Fruit fly (Drosophila melanogaster): Measurements from ENCODE around the gene MICU1.

Gene MICU1

dm6 chr2L:7204172-7204482, 22.1 kb downstream of the MICU1 start, which contains the start of gene CG4502 (continued):
- TF ChIP-seq Hr39 (optimal IDR thresholded peaks at IDR 0.05): no peak
- no peak for TF ChIP-seq CG3281 (GFP tag; optimal IDR thresholded peaks at IDR 0.05)
- TF ChIP-seq CG6813 (GFP tag; optimal IDR thresholded peaks at IDR 0.05): no peak
- TF ChIP-seq pzg (GFP tag; optimal IDR thresholded peaks at IDR 0.05): peak; percentile 97
- peak; percentile 99 for TF ChIP-seq ato (GFP tag; IDR thresholded peaks at IDR 0.05; ENCODE audit: partially characterized antibody)
- TF ChIP-seq CG11093 (GFP tag; IDR thresholded peaks at IDR 0.05): no peak
- no peak for TF ChIP-seq Fer3 (tag; optimal IDR thresholded peaks at IDR 0.05)
- peak; percentile 100 for TF ChIP-seq CG42726 (GFP tag; IDR thresholded peaks at IDR 0.05; ENCODE audit: partially characterized antibody)
- no peak for TF ChIP-seq ken (GFP tag; IDR thresholded peaks at IDR 0.05)
- TF ChIP-seq BEAF-32 (GFP tag; optimal IDR thresholded peaks at IDR 0.05): peak; percentile 99
- TF ChIP-seq CG14050 (GFP tag; IDR thresholded peaks at IDR 0.05): no peak; the same call in 2 of the 3 replicates
- no peak for TF ChIP-seq TFAM (GFP tag; optimal IDR thresholded peaks at IDR 0.05)
- no peak for TF ChIP-seq peb (GFP tag; IDR thresholded peaks at IDR 0.05)
- no peak for TF ChIP-seq CG13775 (GFP tag; optimal IDR thresholded peaks at IDR 0.05)
- no peak for TF ChIP-seq odd (GFP tag; optimal IDR thresholded peaks at IDR 0.05)
- no peak for TF ChIP-seq ftz-f1 (GFP tag; optimal IDR thresholded peaks at IDR 0.05)
- no peak for TF ChIP-seq Oaz (GFP tag; IDR thresholded peaks at IDR 0.05)
- no peak for TF ChIP-seq yki (optimal IDR thresholded peaks at IDR 0.05)
- TF ChIP-seq ci (GFP tag; IDR thresholded peaks at IDR 0.05): peak; percentile 56; the same call in 2 of the 3 replicates
- no peak for TF ChIP-seq HHEX (GFP tag; optimal IDR thresholded peaks at IDR 0.05)
- no peak for TF ChIP-seq al (GFP tag; IDR thresholded peaks at IDR 0.05)
- no peak for TF ChIP-seq tll (GFP tag; optimal IDR thresholded peaks at IDR 0.05)
- peak; percentile 100 for TF ChIP-seq hbn (GFP tag; IDR thresholded peaks at IDR 0.05; ENCODE audit: partially characterized antibody)
- TF ChIP-seq Awh (GFP tag; IDR thresholded peaks at IDR 0.05): no peak
- TF ChIP-seq ATbp (GFP tag; optimal IDR thresholded peaks at IDR 0.05): no peak
- no peak for TF ChIP-seq CG8944 (GFP tag; optimal IDR thresholded peaks at IDR 0.05)
- no peak for TF ChIP-seq btn (GFP tag; optimal IDR thresholded peaks at IDR 0.05)
- TF ChIP-seq ash1 (GFP tag; optimal IDR thresholded peaks at IDR 0.05): no peak
- TF ChIP-seq ac (GFP tag; optimal IDR thresholded peaks at IDR 0.05): no peak
- no peak for TF ChIP-seq CG7786 (GFP tag; optimal IDR thresholded peaks at IDR 0.05)
- TF ChIP-seq eve (GFP tag; optimal IDR thresholded peaks at IDR 0.05): no peak
- no peak for TF ChIP-seq Drgx (GFP tag; IDR thresholded peaks at IDR 0.05)
- TF ChIP-seq CG9727 (GFP tag; optimal IDR thresholded peaks at IDR 0.05): no peak
- TF ChIP-seq luna (GFP tag; optimal IDR thresholded peaks at IDR 0.05): no peak
- no peak for TF ChIP-seq CG30020 (tag; optimal IDR thresholded peaks at IDR 0.05)
- no peak for TF ChIP-seq stc (GFP tag; IDR thresholded peaks at IDR 0.05)
- peak; percentile 27 for TF ChIP-seq Sin3A (optimal IDR thresholded peaks at IDR 0.05)
- TF ChIP-seq slp2 (GFP tag; optimal IDR thresholded peaks at IDR 0.05): peak; percentile 27
- no peak for TF ChIP-seq mirr (GFP tag; optimal IDR thresholded peaks at IDR 0.05)
- peak; percentile 98 for TF ChIP-seq mld (GFP tag; IDR thresholded peaks at IDR 0.05; ENCODE audit: partially characterized antibody)
- TF ChIP-seq gsb-n (tag; optimal IDR thresholded peaks at IDR 0.05): no peak
- no peak for TF ChIP-seq nom (GFP tag; optimal IDR thresholded peaks at IDR 0.05)
- no peak for TF ChIP-seq jumu (GFP tag; optimal IDR thresholded peaks at IDR 0.05)
- TF ChIP-seq CG6654 (GFP tag; optimal IDR thresholded peaks at IDR 0.05): no peak
- no peak for TF ChIP-seq ham (GFP tag; IDR thresholded peaks at IDR 0.05)
- no peak for TF ChIP-seq dysf (GFP tag; IDR thresholded peaks at IDR 0.05)
- no peak for TF ChIP-seq Atf3 (GFP tag; optimal IDR thresholded peaks at IDR 0.05)
- no peak for TF ChIP-seq CG15696 (tag; optimal IDR thresholded peaks at IDR 0.05)
- no peak for TF ChIP-seq cwo (GFP tag; optimal IDR thresholded peaks at IDR 0.05)
- no peak for TF ChIP-seq Dfd (GFP tag; optimal IDR thresholded peaks at IDR 0.05)
- peak; percentile 39 to 57 for TF ChIP-seq dpn (GFP tag; optimal IDR thresholded peaks at IDR 0.05)
- TF ChIP-seq tup (GFP tag; optimal IDR thresholded peaks at IDR 0.05): no peak
- peak; percentile 84 for TF ChIP-seq CG2116 (GFP tag; optimal IDR thresholded peaks at IDR 0.05)
